Worm (Caenorhabditis elegans): ENCODE data around the gene ZK856.16.

The ZK856.16 gene

ce11 chrV:10205483-10205882 lies at the start of gene ZK856.16:
Gene ZK856.16, minus strand, starts transcription at chrV:10205583.
- TF ChIP-seq elt-2 (tag; optimal IDR thresholded peaks at IDR 0.05) (no peak), ets-4 (tag; optimal IDR thresholded peaks at IDR 0.05) (no peak), pag-3 (tag; optimal IDR thresholded peaks at IDR 0.05; ENCODE audit: borderline replicate concordance) (no peak), T23F11.4 (GFP tag; optimal IDR thresholded peaks at IDR 0.05) (no peak), hlh-6 (tag; optimal IDR thresholded peaks at IDR 0.05) (no peak), F13H6.1 (tag; optimal IDR thresholded peaks at IDR 0.05) (no peak), hlh-8 (tag; optimal IDR thresholded peaks at IDR 0.05) (no peak), ceh-24 (tag; optimal IDR thresholded peaks at IDR 0.05) (no peak), fkh-6 (tag; optimal IDR thresholded peaks at IDR 0.05) (no peak)

- TF ChIP-seq elt-4 (tag; optimal IDR thresholded peaks at IDR 0.05) (no peak), syd-9 (tag; optimal IDR thresholded peaks at IDR 0.05) (no peak), K09A11.1 (tag; optimal IDR thresholded peaks at IDR 0.05; ENCODE audit: insufficient read depth) (no peak), rnt-1 (tag; optimal IDR thresholded peaks at IDR 0.05) (no peak), ztf-16 (tag; optimal IDR thresholded peaks at IDR 0.05) (no peak), K02D7.2 (tag; optimal IDR thresholded peaks at IDR 0.05) (no peak), npax-4 (tag; optimal IDR thresholded peaks at IDR 0.05) (no peak), C08G9.2 (tag; optimal IDR thresholded peaks at IDR 0.05) (no peak), zip-5 (tag; optimal IDR thresholded peaks at IDR 0.05) (no peak), unc-3 (GFP tag; conservative IDR thresholded peaks at IDR 0.05) (no peak), unc-3 (tag; optimal IDR thresholded peaks at IDR 0.05) (no peak), Y22D7AL.16 (tag; optimal IDR thresholded peaks at IDR 0.05) (no peak), ceh-22 (tag; optimal IDR thresholded peaks at IDR 0.05) (no peak), T23F11.4 (GFP tag; optimal IDR thresholded peaks at IDR 0.05) (no peak), pax-1 (tag; optimal IDR thresholded peaks at IDR 0.05) (no peak), sox-4 (tag; optimal IDR thresholded peaks at IDR 0.05) (no peak), mec-3 (tag; optimal IDR thresholded peaks at IDR 0.05; ENCODE audit: borderline replicate concordance) (no peak), ceh-34 (tag; optimal IDR thresholded peaks at IDR 0.05) (no peak), lim-6 (tag; optimal IDR thresholded peaks at IDR 0.05) (no peak)
These were observed 49.7 kb upstream of the ZK856.16 start, which contains the start of gene rop-1 for ce11 chrV:10255005-10255472. Gene rop-1, minus strand, starts transcription at chrV:10255055.

- TF ChIP-seq nhr-232 (tag; optimal IDR thresholded peaks at IDR 0.05), result no peak
- TF ChIP-seq lim-6 (tag; optimal IDR thresholded peaks at IDR 0.05), result no peak
- no peak for TF ChIP-seq hlh-8 (tag; optimal IDR thresholded peaks at IDR 0.05)
- no peak for TF ChIP-seq gmeb-2 (tag; optimal IDR thresholded peaks at IDR 0.05)
- TF ChIP-seq unc-86 (tag; optimal IDR thresholded peaks at IDR 0.05), result no peak
- TF ChIP-seq dmd-4 (tag; optimal IDR thresholded peaks at IDR 0.05; ENCODE audit: borderline replicate concordance), result no peak
- TF ChIP-seq pqm-1 (tag; optimal IDR thresholded peaks at IDR 0.05), result no peak
- TF ChIP-seq pros-1 (tag; optimal IDR thresholded peaks at IDR 0.05), result no peak
- no peak for TF ChIP-seq C38D4.7 (GFP tag; optimal IDR thresholded peaks at IDR 0.05)
- no peak for TF ChIP-seq ceh-31 (tag; optimal IDR thresholded peaks at IDR 0.05)
- TF ChIP-seq ref-2 (tag; optimal IDR thresholded peaks at IDR 0.05), result no peak
- TF ChIP-seq pha-2 (tag; optimal IDR thresholded peaks at IDR 0.05), result no peak
- TF ChIP-seq ceh-48 (tag; optimal IDR thresholded peaks at IDR 0.05), result no peak
These were observed 47.3 kb upstream of the ZK856.16 start for ce11 chrV:10252682-10253081.

ce11 chrV:10249515-10249914 lies 44.1 kb upstream of the ZK856.16 start:
- TF ChIP-seq K09A11.1 (tag; optimal IDR thresholded peaks at IDR 0.05; ENCODE audit: insufficient read depth) (no peak), unc-55 (GFP tag; optimal IDR thresholded peaks at IDR 0.05) (no peak)
